Worm (Caenorhabditis elegans) whole organism, early embryonic: ENCODE results near the gene faah-4.

Experiments
- F13C5.2 ChIP-seq: sonication (generic microtip); optimal IDR thresholded peaks from 2 replicates; lab custom pipeline; 2017; ENCODE audit warnings: mild to moderate bottlenecking, missing genetic modification characterization, inconsistent platforms, missing compliant biosample characterization
- ama-1 ChIP-seq: fragments of 150-350 bp; optimal IDR thresholded peaks from 2 replicates; lab custom pipeline; 2014
- hnd-1 ChIP-seq: sonication (generic microtip); optimal IDR thresholded peaks from 2 replicates; lab custom pipeline; 2016; ENCODE audit warnings: missing genetic modification characterization, missing compliant biosample characterization
- sea-1 ChIP-seq: fragments of 200-800 bp; sonication (Bioruptor generic); conservative IDR thresholded peaks from 2 replicates; pipeline ENCODE4 v1.3.6; 2022; ENCODE audit warnings: missing genetic modification characterization, missing compliant biosample characterization

DNA sequence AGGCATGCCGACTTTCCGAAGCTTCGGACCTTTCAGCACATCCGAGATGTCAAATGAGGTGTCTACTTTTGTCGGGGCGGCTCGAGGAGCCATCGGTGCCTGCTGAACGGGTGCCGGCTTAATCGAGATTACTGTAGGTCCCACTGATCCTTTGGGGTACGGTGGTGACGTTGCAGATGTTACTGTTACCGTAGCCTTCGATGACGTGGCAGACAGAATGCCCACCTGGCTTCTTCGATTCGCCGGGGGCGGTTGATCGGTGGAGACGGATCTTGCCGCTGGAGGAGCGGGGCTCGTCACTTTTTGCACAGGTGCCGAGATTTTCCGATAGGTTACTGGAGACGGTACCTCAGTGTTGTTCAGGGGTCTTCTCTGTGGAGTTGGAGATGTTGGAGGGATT lies 38.1 kb downstream of the faah-4 start:
- TF ChIP-seq ama-1 = no peak
- TF ChIP-seq F13C5.2 (tag; lab: Kevin White, UChicago) = no peak
- no peak for TF ChIP-seq sea-1 (GFP tag; lab: Robert Waterston, UW)
- TF ChIP-seq hnd-1 (tag; lab: Kevin White, UChicago) = no peak
